Fruit fly (Drosophila melanogaster): ENCODE results near the gene CG12746.

CG12746 gene

dm6 chr3R:5518627-5519026 lies 46.0 kb upstream of the CG12746 start (continued):
- TF ChIP-seq CG12236 (GFP tag; optimal IDR thresholded peaks at IDR 0.05) = no peak
- no peak for TF ChIP-seq Hr78 (GFP tag; optimal IDR thresholded peaks at IDR 0.05)
- TF ChIP-seq CG1602 (GFP tag; optimal IDR thresholded peaks at IDR 0.05) = no peak
- no peak for TF ChIP-seq Nf-YA (GFP tag; IDR thresholded peaks at IDR 0.05)
- TF ChIP-seq CG16813 (GFP tag; IDR thresholded peaks at IDR 0.05; ENCODE audit: partially characterized antibody) = no peak
- TF ChIP-seq CG3281 (GFP tag; optimal IDR thresholded peaks at IDR 0.05) = no peak
- peak; percentile 37; the same call in 1 of the 2 replicates for TF ChIP-seq slbo (GFP tag; IDR thresholded peaks at IDR 0.05)
- TF ChIP-seq CG31441 (GFP tag; IDR thresholded peaks at IDR 0.05) = peak; percentile 65
- peak; percentile 0 for TF ChIP-seq Dek (tag; optimal IDR thresholded peaks at IDR 0.05)
- TF ChIP-seq CG18476 (GFP tag; optimal IDR thresholded peaks at IDR 0.05) = no peak
- TF ChIP-seq CG10274 (GFP tag; optimal IDR thresholded peaks at IDR 0.05) = no peak
- TF ChIP-seq eve (GFP tag; optimal IDR thresholded peaks at IDR 0.05) = no peak
- TF ChIP-seq PHDP (tag; optimal IDR thresholded peaks at IDR 0.05) = peak; percentile 31
- TF ChIP-seq lola (GFP tag; optimal IDR thresholded peaks at IDR 0.05) = peak in 1 of 3 experiments; percentile 50
- TF ChIP-seq az2 (GFP tag; optimal IDR thresholded peaks at IDR 0.05) = peak; percentile 64
- TF ChIP-seq CG9215 (GFP tag; IDR thresholded peaks at IDR 0.05) = no peak; the same call in 1 of the 2 replicates
- TF ChIP-seq Dll (GFP tag; IDR thresholded peaks at IDR 0.05; ENCODE audit: partially characterized antibody) = 0 out of 4 replicates have a peak, but pooled peaks have one; percentile 28
- no peak for TF ChIP-seq maf-S (GFP tag; optimal IDR thresholded peaks at IDR 0.05)
- TF ChIP-seq CG5180 (GFP tag; optimal IDR thresholded peaks at IDR 0.05) = no peak
- TF ChIP-seq Oli (tag; optimal IDR thresholded peaks at IDR 0.05) = peak; percentile 67
- TF ChIP-seq CG3995 (GFP tag; optimal IDR thresholded peaks at IDR 0.05) = no peak
- peak; percentile 41 for TF ChIP-seq tio (GFP tag; optimal IDR thresholded peaks at IDR 0.05)
- TF ChIP-seq Rx (GFP tag; IDR thresholded peaks at IDR 0.05) = no peak; the same call in 1 of the 2 replicates
- no peak for TF ChIP-seq CG2129 (GFP tag; IDR thresholded peaks at IDR 0.05; ENCODE audit: partially characterized antibody)
- TF ChIP-seq insv (GFP tag; optimal IDR thresholded peaks at IDR 0.05) = no peak
- TF ChIP-seq knrl (GFP tag; IDR thresholded peaks at IDR 0.05; ENCODE audit: partially characterized antibody) = no peak
- TF ChIP-seq aop (GFP tag; IDR thresholded peaks at IDR 0.05) = no peak
- peak; percentile 24 for TF ChIP-seq Six4 (GFP tag; optimal IDR thresholded peaks at IDR 0.05)
- peak; percentile 46 for TF ChIP-seq onecut (GFP tag; IDR thresholded peaks at IDR 0.05)
- no peak for TF ChIP-seq Nf-YB (GFP tag; optimal IDR thresholded peaks at IDR 0.05)
- TF ChIP-seq CG4404 (GFP tag; IDR thresholded peaks at IDR 0.05) = no peak
- TF ChIP-seq nom (GFP tag; optimal IDR thresholded peaks at IDR 0.05) = peak; percentile 26
- peak; percentile 24 for TF ChIP-seq CG9876 (GFP tag; optimal IDR thresholded peaks at IDR 0.05)
- peak; percentile 60 for TF ChIP-seq CG2678 (tag; optimal IDR thresholded peaks at IDR 0.05)
- no peak for TF ChIP-seq CG4730 (GFP tag; IDR thresholded peaks at IDR 0.05)
- no peak for TF ChIP-seq br (optimal IDR thresholded peaks at IDR 0.05)
- TF ChIP-seq sr (GFP tag; IDR thresholded peaks at IDR 0.05) = 0 out of 3 replicates have a peak, but pooled peaks have one; percentile 15
- TF ChIP-seq ap (GFP tag; IDR thresholded peaks at IDR 0.05) = 0 out of 2 replicates have a peak, but pooled peaks have one; percentile 37
- TF ChIP-seq Sox102F (GFP tag; optimal IDR thresholded peaks at IDR 0.05) = peak; percentile 67
- no peak for TF ChIP-seq CG6683 (GFP tag; optimal IDR thresholded peaks at IDR 0.05)
- no peak for TF ChIP-seq CG13123 (GFP tag; optimal IDR thresholded peaks at IDR 0.05)
- TF ChIP-seq inv (GFP tag; IDR thresholded peaks at IDR 0.05; ENCODE audit: partially characterized antibody) = no peak
- TF ChIP-seq CG17361 (GFP tag; IDR thresholded peaks at IDR 0.05) = peak; percentile 71; the same call in 2 of the 3 replicates
- peak; percentile 51; the same call in 1 of the 3 replicates for TF ChIP-seq CG34422 (GFP tag; IDR thresholded peaks at IDR 0.05)
- TF ChIP-seq CG31388 (GFP tag; optimal IDR thresholded peaks at IDR 0.05) = no peak
- peak; percentile 11 for TF ChIP-seq CG6654 (GFP tag; optimal IDR thresholded peaks at IDR 0.05)
- TF ChIP-seq CG14441 (GFP tag; IDR thresholded peaks at IDR 0.05) = no peak
- no peak for TF ChIP-seq HmgD (GFP tag; optimal IDR thresholded peaks at IDR 0.05)
- TF ChIP-seq gem (tag; optimal IDR thresholded peaks at IDR 0.05) = peak; percentile 72
- no peak for TF ChIP-seq CG4854 (GFP tag; optimal IDR thresholded peaks at IDR 0.05)

Measured in whole organism, embryonic.